Fruit fly (Drosophila melanogaster) whole organism, prepupa: ENCODE results near the gene CG43063.
A peak's percentile ranks its signal among the peaks of the same experiment; 100 is the strongest.

Source experiments
- Blimp-1 ChIP-seq: fragments of 200-800 bp; sonication (Bioruptor generic); optimal IDR thresholded peaks from 3 replicates; lab custom pipeline; 2017; ENCODE audit warnings: missing biosample characterization, missing genetic modification characterization, mild to moderate bottlenecking, moderate library complexity, missing genetic modification reagents
- CG10631 ChIP-seq: fragments of 200-800 bp; sonication (Bioruptor generic); optimal IDR thresholded peaks from 2 replicates; lab custom pipeline; 2016; ENCODE audit warnings: missing biosample characterization, missing genetic modification characterization
- CG10669 ChIP-seq: fragments of 200-800 bp; sonication (Bioruptor generic); optimal IDR thresholded peaks from 3 replicates; lab custom pipeline; 2018; ENCODE audit warnings: missing biosample characterization, mild to moderate bottlenecking, missing genetic modification characterization, moderate library complexity
- CG11294 ChIP-seq: fragments of 200-800 bp; sonication (Bioruptor generic); IDR thresholded peaks from 2 replicates; pipeline ENCODE4 v1.3.6; 2022; ENCODE audit warnings: missing biosample characterization, missing genetic modification characterization
- CG15336 ChIP-seq: fragments of 200-800 bp; sonication (Bioruptor generic); IDR thresholded peaks from 2 replicates; pipeline ENCODE4 v1.3.6; 2022; ENCODE audit warnings: missing biosample characterization, missing genetic modification characterization
- CG1621 ChIP-seq: fragments of 200-800 bp; sonication (Bioruptor generic); optimal IDR thresholded peaks from 3 replicates; lab custom pipeline; 2018; ENCODE audit warnings: missing biosample characterization, mild to moderate bottlenecking, missing genetic modification characterization
- CG31627 ChIP-seq: fragments of 200-800 bp; sonication (Bioruptor generic); optimal IDR thresholded peaks from 3 replicates; lab custom pipeline; 2016; ENCODE audit warnings: missing biosample characterization, missing genetic modification characterization
- CG34406 ChIP-seq: fragments of 200-800 bp; sonication (Bioruptor generic); optimal IDR thresholded peaks from 3 replicates; lab custom pipeline; 2016; ENCODE audit warnings: missing biosample characterization, missing genetic modification characterization
- CG3919 ChIP-seq: fragments of 200-800 bp; sonication (Bioruptor generic); optimal IDR thresholded peaks from 3 replicates; lab custom pipeline; 2016; ENCODE audit warnings: missing biosample characterization, missing genetic modification characterization
- CG4318 ChIP-seq: fragments of 200-800 bp; sonication (Bioruptor generic); optimal IDR thresholded peaks from 3 replicates; lab custom pipeline; 2017; ENCODE audit warnings: missing biosample characterization, mild to moderate bottlenecking, missing genetic modification characterization
- CG6163 ChIP-seq: fragments of 200-800 bp; sonication (Bioruptor generic); IDR thresholded peaks from 3 replicates; pipeline ENCODE4 v1.3.6; 2022; ENCODE audit warnings: missing biosample characterization, missing genetic modification characterization
- CG6276 ChIP-seq: fragments of 200-800 bp; sonication (Bioruptor generic); optimal IDR thresholded peaks from 2 replicates; lab custom pipeline; 2017; ENCODE audit warnings: missing biosample characterization, mild to moderate bottlenecking, missing genetic modification characterization
- CG6792 ChIP-seq: fragments of 200-800 bp; sonication (Bioruptor generic); optimal IDR thresholded peaks from 3 replicates; lab custom pipeline; 2016; ENCODE audit warnings: missing biosample characterization, missing genetic modification characterization
- CG6808 ChIP-seq: fragments of 200-800 bp; sonication (Bioruptor generic); optimal IDR thresholded peaks from 3 replicates; lab custom pipeline; 2017; ENCODE audit warnings: missing biosample characterization, missing genetic modification characterization, mild to moderate bottlenecking, moderate library complexity, missing genetic modification reagents
- CG6854 ChIP-seq: fragments of 200-800 bp; sonication (Bioruptor generic); optimal IDR thresholded peaks from 2 replicates; lab custom pipeline; 2017; ENCODE audit warnings: missing biosample characterization, mild to moderate bottlenecking, missing genetic modification characterization
- CG7368 ChIP-seq: fragments of 200-800 bp; sonication (Bioruptor generic); optimal IDR thresholded peaks from 3 replicates; lab custom pipeline; 2016; ENCODE audit warnings: missing biosample characterization, missing genetic modification characterization
- CG8119 ChIP-seq: fragments of 200-800 bp; sonication (Bioruptor generic); IDR thresholded peaks from 3 replicates; pipeline ENCODE4 v1.3.6; 2022; ENCODE audit warnings: missing biosample characterization, missing genetic modification characterization
- CG8319 ChIP-seq: fragments of 200-800 bp; sonication (Bioruptor generic); optimal IDR thresholded peaks from 3 replicates; lab custom pipeline; 2016; ENCODE audit warnings: missing biosample characterization, missing genetic modification characterization
- CG9139 ChIP-seq: fragments of 200-800 bp; sonication (Bioruptor generic); optimal IDR thresholded peaks from 3 replicates; lab custom pipeline; 2017; ENCODE audit warnings: missing biosample characterization, mild to moderate bottlenecking, missing genetic modification characterization
- Eip78C ChIP-seq: fragments of 200-800 bp; sonication (Bioruptor generic); peaks from one replicate; lab custom pipeline; 2016; ENCODE audit warnings: missing biosample characterization, missing genetic modification characterization
- Eip93F ChIP-seq: fragments of 200-800 bp; sonication (Bioruptor generic); optimal IDR thresholded peaks from 2 replicates; lab custom pipeline; 2016; ENCODE audit warnings: missing biosample characterization, mild to moderate bottlenecking, missing genetic modification characterization
- Ets21C ChIP-seq: fragments of 200-800 bp; sonication (Bioruptor generic); optimal IDR thresholded peaks from 3 replicates; lab custom pipeline; 2016; ENCODE audit warnings: missing biosample characterization, missing genetic modification characterization
- Ets96B ChIP-seq: fragments of 200-800 bp; optimal IDR thresholded peaks from 2 replicates; lab custom pipeline; 2019; ENCODE audit warnings: missing biosample characterization, mild to moderate bottlenecking, missing genetic modification characterization, moderate library complexity
- Gug ChIP-seq: fragments of 200-800 bp; sonication (Bioruptor generic); IDR thresholded peaks from 2 replicates; pipeline ENCODE4 v1.3.6; 2022; ENCODE audit warnings: missing biosample characterization, missing genetic modification characterization
- Hr38 ChIP-seq: sonication (Bioruptor generic); optimal IDR thresholded peaks from 2 replicates; lab custom pipeline; 2016; ENCODE audit warnings: missing biosample characterization, missing genetic modification characterization
- Lpt ChIP-seq: fragments of 200-800 bp; sonication (Bioruptor generic); optimal IDR thresholded peaks from 3 replicates; lab custom pipeline; 2016; ENCODE audit warnings: missing biosample characterization, missing genetic modification characterization
- Met ChIP-seq: fragments of 200-800 bp; sonication (Bioruptor generic); optimal IDR thresholded peaks from 3 replicates; lab custom pipeline; 2016; ENCODE audit warnings: missing biosample characterization, missing genetic modification characterization
- OdsH ChIP-seq: fragments of 200-800 bp; sonication (Bioruptor generic); optimal IDR thresholded peaks from 3 replicates; lab custom pipeline; 2016; ENCODE audit warnings: missing biosample characterization, missing genetic modification characterization
- Smox ChIP-seq: fragments of 200-800 bp; sonication (Bioruptor generic); optimal IDR thresholded peaks from 3 replicates; lab custom pipeline; 2016; ENCODE audit warnings: missing biosample characterization, missing genetic modification characterization
- Sox102F ChIP-seq: fragments of 200-800 bp; sonication (Bioruptor generic); optimal IDR thresholded peaks from 2 replicates; lab custom pipeline; 2016; ENCODE audit warnings: missing biosample characterization, mild to moderate bottlenecking, missing genetic modification characterization
- achi ChIP-seq: fragments of 200-800 bp; sonication (Bioruptor generic); optimal IDR thresholded peaks from 3 replicates; lab custom pipeline; 2016; ENCODE audit warnings: missing biosample characterization, missing genetic modification characterization
- acj6 ChIP-seq: fragments of 200-800 bp; sonication (Bioruptor generic); optimal IDR thresholded peaks from 3 replicates; lab custom pipeline; 2016; ENCODE audit warnings: missing biosample characterization, missing genetic modification characterization
- dac ChIP-seq: fragments of 200-800 bp; sonication (Bioruptor generic); optimal IDR thresholded peaks from 2 replicates; lab custom pipeline; 2017; ENCODE audit warnings: missing biosample characterization, mild to moderate bottlenecking, missing genetic modification characterization
- dsx ChIP-seq: fragments of 200-800 bp; optimal IDR thresholded peaks from 3 replicates; lab custom pipeline; 2019; ENCODE audit warnings: missing biosample characterization, mild to moderate bottlenecking, missing genetic modification characterization, moderate library complexity; ENCODE audit not compliant: poor library complexity, severe bottlenecking
- eg ChIP-seq: fragments of 200-800 bp; sonication (Bioruptor generic); IDR thresholded peaks from 3 replicates; pipeline ENCODE4 v1.3.6; 2022; ENCODE audit warnings: missing biosample characterization, missing genetic modification characterization
- esn ChIP-seq: fragments of 200-800 bp; sonication (Bioruptor generic); optimal IDR thresholded peaks from 2 replicates; lab custom pipeline; 2016; ENCODE audit warnings: missing biosample characterization, mild to moderate bottlenecking, missing genetic modification characterization, moderate library complexity
- fkh ChIP-seq: fragments of 200-800 bp; sonication (Bioruptor generic); optimal IDR thresholded peaks from 3 replicates; lab custom pipeline; 2017; ENCODE audit warnings: missing biosample characterization, mild to moderate bottlenecking, missing genetic modification characterization, moderate library complexity
- lz ChIP-seq: fragments of 200-800 bp; sonication (Bioruptor generic); optimal IDR thresholded peaks from 3 replicates; lab custom pipeline; 2016; ENCODE audit warnings: missing biosample characterization, missing genetic modification characterization
- net ChIP-seq: fragments of 200-800 bp; sonication (Bioruptor generic); optimal IDR thresholded peaks from 3 replicates; lab custom pipeline; 2016; ENCODE audit warnings: missing biosample characterization, missing genetic modification characterization
- pdm3 ChIP-seq: fragments of 200-800 bp; sonication (Bioruptor generic); optimal IDR thresholded peaks from 3 replicates; lab custom pipeline; 2016; ENCODE audit warnings: missing biosample characterization, missing genetic modification characterization
- salr ChIP-seq, 2 experiments: fragments of 200-800 bp; sonication (Bioruptor generic); optimal IDR thresholded peaks; 3 replicates each; lab custom pipeline; 2016 to 2018; ENCODE audit warnings: missing biosample characterization in 2 of 2, missing genetic modification characterization in 2 of 2, mild to moderate bottlenecking in 1 of 2
- svp ChIP-seq: fragments of 200-800 bp; sonication (Bioruptor generic); peaks from one replicate; lab custom pipeline; 2016; ENCODE audit warnings: missing biosample characterization, missing genetic modification characterization
- topi ChIP-seq: fragments of 200-800 bp; sonication (Bioruptor generic); optimal IDR thresholded peaks from 3 replicates; lab custom pipeline; 2016; ENCODE audit warnings: missing biosample characterization, missing genetic modification characterization
- vri ChIP-seq: fragments of 200-800 bp; sonication (Bioruptor generic); optimal IDR thresholded peaks from 3 replicates; lab custom pipeline; 2016; ENCODE audit warnings: missing biosample characterization, mild to moderate bottlenecking, missing genetic modification characterization

The CG43063 gene

dm6 chr3R:13063746-13064592 is 22.1 kb upstream of the CG43063 start (continued):
- TF ChIP-seq Sox102F (GFP tag; lab: Kevin White, UChicago) (no peak), net (GFP tag; lab: Kevin White, UChicago) (no peak), dsx (GFP tag; lab: Kevin White, UChicago) (no peak), CG7368 (GFP tag; lab: Kevin White, UChicago) (no peak), Hr38 (GFP tag; lab: Kevin White, UChicago) (no peak), Smox (GFP tag; lab: Kevin White, UChicago) (no peak), salr (GFP tag; optimal IDR thresholded peaks at IDR 0.05; lab: Kevin White, UChicago) (no peak), Gug (GFP tag; lab: Robert Waterston, UW) (no peak), CG34406 (GFP tag; lab: Kevin White, UChicago) (no peak), CG6808 (GFP tag; lab: Kevin White, UChicago) (no peak), CG31627 (GFP tag; lab: Kevin White, UChicago) (no peak)

- TF ChIP-seq CG31627 (GFP tag; lab: Kevin White, UChicago) (no peak), salr (GFP tag; optimal IDR thresholded peaks at IDR 0.05; lab: Kevin White, UChicago) (no peak), fkh (peak; percentile 21), CG8319 (no peak), CG6276 (GFP tag; lab: Kevin White, UChicago) (no peak), CG9139 (GFP tag; lab: Kevin White, UChicago) (no peak), CG6792 (no peak), dac (no peak)
- TF ChIP-seq, all 60 proteins: peak for 1
Observed at dm6 chr3R:13065180-13065757, 20.8 kb upstream of the CG43063 start.

dm6 chr3R:13068022-13068421 is 18.0 kb upstream of the CG43063 start:
- TF ChIP-seq CG7368 (GFP tag; lab: Kevin White, UChicago) (no peak), CG6163 (GFP tag; lab: Robert Waterston, UW) (0 out of 3 replicates have a peak, but pooled peaks have one; percentile 46), Ets96B (no peak), achi (GFP tag; lab: Kevin White, UChicago) (peak; percentile 20), CG10631 (GFP tag; lab: Kevin White, UChicago) (peak; percentile 13), CG31627 (GFP tag; lab: Kevin White, UChicago) (no peak), CG6808 (GFP tag; lab: Kevin White, UChicago) (no peak), CG8119 (GFP tag; lab: Robert Waterston, UW) (no peak), lz (GFP tag; lab: Kevin White, UChicago) (peak; percentile 25), eg (no peak), CG3919 (GFP tag; lab: Kevin White, UChicago) (peak; percentile 28), acj6 (GFP tag; lab: Kevin White, UChicago) (peak; percentile 10), CG11294 (GFP tag; lab: Robert Waterston, UW) (no peak), CG34406 (GFP tag; lab: Kevin White, UChicago) (peak; percentile 60), Eip93F (GFP tag; lab: Kevin White, UChicago) (no peak), pdm3 (GFP tag; lab: Kevin White, UChicago) (no peak), Hr38 (GFP tag; lab: Kevin White, UChicago) (no peak), Eip78C (GFP tag; lab: Kevin White, UChicago) (peak; percentile 56), esn (GFP tag; lab: Kevin White, UChicago) (peak; percentile 60), CG6792 (peak; percentile 29), fkh (peak; percentile 97), CG4318 (GFP tag; lab: Kevin White, UChicago) (no peak), CG10669 (peak; percentile 9), svp (GFP tag; lab: Kevin White, UChicago) (peak; percentile 42), salr (GFP tag; optimal IDR thresholded peaks at IDR 0.05; lab: Kevin White, UChicago) (no peak), Gug (GFP tag; lab: Robert Waterston, UW) (no peak), CG6854 (GFP tag; lab: Kevin White, UChicago) (peak; percentile 41), Sox102F (GFP tag; lab: Kevin White, UChicago) (peak; percentile 44), Lpt (GFP tag; lab: Kevin White, UChicago) (no peak), vri (GFP tag; lab: Kevin White, UChicago) (peak; percentile 58), Blimp-1 (peak; percentile 49), CG15336 (GFP tag; lab: Robert Waterston, UW) (no peak), CG8319 (peak; percentile 22), Met (GFP tag; lab: Kevin White, UChicago) (peak; percentile 29), topi (GFP tag; lab: Kevin White, UChicago) (peak; percentile 7), CG1621 (tag; lab: Kevin White, UChicago) (no peak), OdsH (peak; percentile 14), Ets21C (no peak)
